Worm (Caenorhabditis elegans) whole organism, young adult: Measurements from ENCODE around the gene ymel-1.

Source experiments
- D2030.7 ChIP-seq: fragments of 200-800 bp; sonication (Bioruptor generic); IDR thresholded peaks from 2 replicates; pipeline ENCODE4 v1.3.6; 2022; ENCODE audit warnings: missing genetic modification reagents, missing genetic modification characterization, missing compliant biosample characterization
- F23B12.7 ChIP-seq: sonication (generic microtip); optimal IDR thresholded peaks from 2 replicates; lab custom pipeline; 2017; ENCODE audit warnings: missing genetic modification characterization, mild to moderate bottlenecking, missing compliant biosample characterization, antibody characterized with exemption, moderate library complexity; ENCODE audit not compliant: insufficient read depth
- F33H1.4 ChIP-seq: fragments of 200-800 bp; sonication (Bioruptor generic); IDR thresholded peaks from 2 replicates; pipeline ENCODE4 v1.3.6; 2022; ENCODE audit warnings: missing genetic modification reagents, missing genetic modification characterization, missing compliant biosample characterization
- F37B4.10 ChIP-seq: fragments of 200-800 bp; sonication (Bioruptor generic); IDR thresholded peaks from 2 replicates; pipeline ENCODE4 v1.3.6; 2022; ENCODE audit warnings: missing genetic modification characterization, missing compliant biosample characterization
- F52B5.7 ChIP-seq: sonication (generic microtip); optimal IDR thresholded peaks from 2 replicates; lab custom pipeline; 2016; ENCODE audit warnings: mild to moderate bottlenecking, missing genetic modification characterization, missing compliant biosample characterization
- F55B11.4 ChIP-seq: sonication (generic microtip); optimal IDR thresholded peaks from 2 replicates; lab custom pipeline; 2016; ENCODE audit warnings: missing compliant biosample characterization, missing genetic modification characterization, borderline replicate concordance; ENCODE audit not compliant: insufficient read depth
- Y56A3A.18 ChIP-seq: fragments of 200-800 bp; sonication (Bioruptor generic); IDR thresholded peaks from 2 replicates; pipeline ENCODE4 v1.3.6; 2022; ENCODE audit warnings: missing genetic modification reagents, missing genetic modification characterization, missing compliant biosample characterization
- ama-1 ChIP-seq, 3 experiments: fragments of 150-350 bp in 1 of 3; sonication (generic microtip) in 2 of 3; optimal IDR thresholded peaks; 2 replicates each; lab custom pipeline; 2014 to 2018; ENCODE audit warnings: missing biosample characterization in 2 of 3, missing genetic modification characterization in 2 of 3, missing genetic modification reagents in 2 of 3
- atf-7 ChIP-seq: sonication (generic microtip); optimal IDR thresholded peaks from 2 replicates; lab custom pipeline; 2017; ENCODE audit warnings: mild to moderate bottlenecking, missing genetic modification characterization, missing compliant biosample characterization
- athp-1 ChIP-seq: sonication (generic microtip); optimal IDR thresholded peaks from 2 replicates; lab custom pipeline; 2017; ENCODE audit warnings: mild to moderate bottlenecking, missing genetic modification characterization, missing compliant biosample characterization
- attf-3 ChIP-seq: fragments of 200-800 bp; sonication (Bioruptor generic); conservative IDR thresholded peaks from 2 replicates; pipeline ENCODE4 v1.3.6; 2022; ENCODE audit warnings: missing genetic modification reagents, missing genetic modification characterization, missing compliant biosample characterization
- attf-5 ChIP-seq: fragments of 200-800 bp; sonication (Bioruptor generic); optimal IDR thresholded peaks from 2 replicates; lab custom pipeline; 2018; ENCODE audit warnings: mild to moderate bottlenecking, missing genetic modification characterization, missing compliant biosample characterization
- cebp-1 ChIP-seq, 2 experiments: fragments of 200-800 bp in 1 of 2; sonication (Bioruptor generic) in 1 of 2; sonication (generic microtip) in 1 of 2; IDR thresholded peaks in 1 of 2; optimal IDR thresholded peaks in 1 of 2; 2 replicates each; pipeline versions ENCODE4 v1.3.6 to Lab custom; 2017 to 2022; ENCODE audit warnings: missing compliant biosample characterization in 2 of 2, missing genetic modification characterization in 2 of 2, mild to moderate bottlenecking in 1 of 2, missing genetic modification reagents in 1 of 2, moderate library complexity in 1 of 2
- ceh-40 ChIP-seq: fragments of 200-800 bp; sonication (Bioruptor generic); IDR thresholded peaks from 2 replicates; pipeline ENCODE4 v1.3.6; 2022; ENCODE audit warnings: missing genetic modification characterization, missing compliant biosample characterization
- ceh-58 ChIP-seq: fragments of 200-800 bp; sonication (Bioruptor generic); IDR thresholded peaks from 2 replicates; pipeline ENCODE4 v1.3.6; 2022; ENCODE audit warnings: missing genetic modification characterization, missing compliant biosample characterization
- chd-7 ChIP-seq: sonication (generic microtip); optimal IDR thresholded peaks from 2 replicates; lab custom pipeline; 2016; ENCODE audit warnings: mild to moderate bottlenecking, missing genetic modification characterization, moderate library complexity, missing compliant biosample characterization
- die-1 ChIP-seq: sonication (generic microtip); optimal IDR thresholded peaks from 2 replicates; lab custom pipeline; 2016; ENCODE audit warnings: missing genotype, mild to moderate bottlenecking, missing genetic modification characterization, missing compliant biosample characterization
- dox-1 ChIP-seq: fragments of 200-800 bp; sonication (Bioruptor generic); IDR thresholded peaks from 2 replicates; pipeline ENCODE4 v1.3.6; 2022; ENCODE audit warnings: missing genetic modification reagents, missing genetic modification characterization, missing compliant biosample characterization
- dpff-1 ChIP-seq: sonication (generic microtip); optimal IDR thresholded peaks from 2 replicates; lab custom pipeline; 2017; ENCODE audit warnings: mild to moderate bottlenecking, missing genetic modification characterization, missing compliant biosample characterization
- egrh-3 ChIP-seq: fragments of 200-800 bp; sonication (Bioruptor generic); IDR thresholded peaks from 2 replicates; pipeline ENCODE4 v1.3.6; 2022; ENCODE audit warnings: missing genetic modification reagents, missing genetic modification characterization, missing compliant biosample characterization
- ekl-4 ChIP-seq: fragments of 200-800 bp; sonication (Bioruptor generic); IDR thresholded peaks from 2 replicates; pipeline ENCODE4 v1.3.6; 2022; ENCODE audit warnings: missing genetic modification reagents, missing genetic modification characterization, missing compliant biosample characterization
- ets-4 ChIP-seq: fragments of 200-800 bp; sonication (Bioruptor generic); optimal IDR thresholded peaks from 2 replicates; lab custom pipeline; 2018; ENCODE audit warnings: mild to moderate bottlenecking, missing genetic modification characterization, missing compliant biosample characterization
- fkh-3 ChIP-seq: sonication (generic microtip); optimal IDR thresholded peaks from 2 replicates; lab custom pipeline; 2016; ENCODE audit warnings: mild to moderate bottlenecking, missing genetic modification characterization, missing compliant biosample characterization
- hmg-20 ChIP-seq: fragments of 200-800 bp; sonication (Bioruptor generic); IDR thresholded peaks from 2 replicates; pipeline ENCODE4 v1.3.6; 2022; ENCODE audit warnings: missing genetic modification reagents, missing genetic modification characterization, missing compliant biosample characterization
- hsf-1 ChIP-seq: fragments of 200-800 bp; sonication (Bioruptor generic); IDR thresholded peaks from 2 replicates; pipeline ENCODE4 v1.3.6; 2022; ENCODE audit warnings: missing genetic modification reagents, missing genetic modification characterization, missing compliant biosample characterization
- lin-40 ChIP-seq: sonication (generic microtip); optimal IDR thresholded peaks from 2 replicates; lab custom pipeline; 2016; ENCODE audit warnings: missing genetic modification characterization, mild to moderate bottlenecking, missing compliant biosample characterization, missing genotype, missing genetic modification reagents
- lsy-27 ChIP-seq: sonication (generic microtip); optimal IDR thresholded peaks from 2 replicates; lab custom pipeline; 2017; ENCODE audit warnings: missing genetic modification characterization, mild to moderate bottlenecking, missing compliant biosample characterization, antibody characterized with exemption, missing genotype, borderline replicate concordance; ENCODE audit not compliant: insufficient read depth
- madf-8 ChIP-seq: fragments of 200-800 bp; sonication (Bioruptor generic); conservative IDR thresholded peaks from 2 replicates; pipeline ENCODE4 v1.3.6; 2022; ENCODE audit warnings: missing genetic modification reagents, missing genetic modification characterization, missing compliant biosample characterization
- mcd-1 ChIP-seq: fragments of 200-800 bp; sonication (Bioruptor generic); IDR thresholded peaks from 2 replicates; pipeline ENCODE4 v1.3.6; 2022; ENCODE audit warnings: missing genetic modification reagents, missing genetic modification characterization, missing compliant biosample characterization
- mel-28 ChIP-seq: sonication (generic microtip); optimal IDR thresholded peaks from 2 replicates; lab custom pipeline; 2016; ENCODE audit warnings: borderline replicate concordance, mild to moderate bottlenecking, missing genetic modification characterization, missing compliant biosample characterization
- nhr-80 ChIP-seq: sonication (generic microtip); optimal IDR thresholded peaks from 2 replicates; lab custom pipeline; 2016; ENCODE audit warnings: missing genetic modification characterization, missing compliant biosample characterization
- pbrm-1 ChIP-seq: fragments of 200-800 bp; sonication (Bioruptor generic); IDR thresholded peaks from 2 replicates; pipeline ENCODE4 v1.3.6; 2022; ENCODE audit warnings: missing genetic modification reagents, missing genetic modification characterization, missing compliant biosample characterization
- rcor-1 ChIP-seq: fragments of 200-800 bp; sonication (Bioruptor generic); IDR thresholded peaks from 2 replicates; pipeline ENCODE4 v1.3.6; 2022; ENCODE audit warnings: missing genetic modification reagents, missing genetic modification characterization, missing compliant biosample characterization
- snpc-1.3 ChIP-seq: sonication (generic microtip); optimal IDR thresholded peaks from 2 replicates; lab custom pipeline; 2017; ENCODE audit warnings: missing genetic modification characterization, mild to moderate bottlenecking, missing compliant biosample characterization, antibody characterized with exemption, moderate library complexity, missing genotype, missing genetic modification reagents; ENCODE audit not compliant: insufficient read depth
- tbp1 ChIP-seq: fragments of 200-800 bp; sonication (Bioruptor generic); optimal IDR thresholded peaks from 2 replicates; lab custom pipeline; 2018; ENCODE audit warnings: mild to moderate bottlenecking, missing genetic modification characterization, missing compliant biosample characterization
- unc-62 ChIP-seq: fragments of 150-350 bp; optimal IDR thresholded peaks from 2 replicates; lab custom pipeline; 2014; ENCODE audit warnings: missing biosample characterization, missing genetic modification reagents, missing genetic modification characterization
- xnd-1 ChIP-seq: sonication (generic microtip); optimal IDR thresholded peaks from 2 replicates; lab custom pipeline; 2016; ENCODE audit warnings: missing genotype, missing genetic modification reagents, missing genetic modification characterization, missing compliant biosample characterization
- zfh-2 ChIP-seq: fragments of 200-800 bp; sonication (Bioruptor generic); conservative IDR thresholded peaks from 2 replicates; pipeline ENCODE4 v1.3.6; 2022; ENCODE audit warnings: missing genetic modification reagents, missing genetic modification characterization, missing compliant biosample characterization
- ztf-18 ChIP-seq: sonication (generic microtip); optimal IDR thresholded peaks from 2 replicates; lab custom pipeline; 2016; ENCODE audit warnings: missing genotype, mild to moderate bottlenecking, missing genetic modification characterization, missing compliant biosample characterization
- ztf-26 ChIP-seq: sonication (generic microtip); optimal IDR thresholded peaks from 2 replicates; lab custom pipeline; 2017; ENCODE audit warnings: missing genetic modification characterization, missing compliant biosample characterization

Gene ymel-1

ce11 chrIII:10461164-10461546 lies 45.2 kb downstream of the ymel-1 start, which contains the start of gene atx-2 (continued):
- TF ChIP-seq attf-3 (GFP tag; lab: Robert Waterston, UW) (peak; percentile 70), tbp1 (peak; percentile 72)
- TF ChIP-seq, all 124 proteins: peak for 97

DNA sequence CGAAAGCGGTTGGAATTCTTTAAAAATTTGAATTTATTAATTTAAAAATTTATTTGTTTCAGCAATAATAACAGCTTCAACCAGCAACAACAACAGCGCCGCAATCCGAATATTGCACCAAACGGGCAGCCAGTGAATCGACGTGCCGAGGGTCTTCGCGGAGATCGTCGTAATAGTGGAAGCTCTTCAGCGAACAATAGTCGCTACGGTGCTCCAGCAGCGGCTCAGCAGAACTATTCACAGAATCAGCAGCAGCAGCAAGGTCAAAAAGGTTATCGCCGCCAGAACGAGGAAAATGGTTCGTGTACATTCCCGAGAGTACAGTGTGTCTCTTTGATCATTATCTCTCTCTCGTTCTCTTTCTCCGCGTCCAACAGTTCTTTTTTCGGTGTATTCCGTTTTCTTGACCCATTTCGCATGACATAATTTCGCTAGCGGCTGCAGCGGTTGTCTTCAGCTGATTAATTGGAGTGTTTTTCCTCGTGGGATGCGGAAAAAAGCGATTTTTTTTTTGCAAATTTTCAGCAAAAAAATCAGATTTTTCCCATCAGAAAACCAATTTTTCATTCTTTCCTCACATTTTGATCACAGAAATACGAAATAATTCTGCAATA lies 47.1 kb downstream of the ymel-1 start:
- TF ChIP-seq zfh-2 (GFP tag; lab: Robert Waterston, UW) (peak; percentile 56; the same call in 1 of the 2 replicates), mcd-1 (no peak)

DNA sequence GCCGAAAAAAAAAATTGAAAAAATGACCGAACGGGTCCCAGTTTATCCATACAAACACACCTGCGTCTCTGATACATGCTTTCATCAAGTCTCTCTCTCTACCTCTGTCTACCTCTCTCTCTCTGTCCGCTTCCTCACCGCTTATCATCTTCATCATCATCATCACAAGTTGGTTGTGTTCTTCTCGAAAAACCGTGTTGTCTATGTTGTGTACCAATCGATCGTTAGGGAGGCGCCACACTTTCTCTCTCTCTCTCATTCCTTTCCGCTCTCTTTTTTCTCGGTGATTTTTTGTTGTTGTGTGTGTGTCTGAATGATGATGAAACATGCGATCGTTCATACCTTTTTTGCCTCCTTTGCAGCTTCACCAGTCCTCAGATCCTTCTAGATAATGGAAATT lies 47.7 kb downstream of the ymel-1 start:
- TF ChIP-seq ceh-58 (GFP tag; lab: Robert Waterston, UW) (no peak), nhr-80 (tag; lab: Kevin White, UChicago) (peak; percentile 45), cebp-1 (GFP tag; IDR thresholded peaks at IDR 0.05; lab: Robert Waterston, UW) (no peak; the same call in 1 of the 2 replicates), cebp-1 (tag; optimal IDR thresholded peaks at IDR 0.05; lab: Kevin White, UChicago) (peak; percentile 78), zfh-2 (GFP tag; lab: Robert Waterston, UW) (no peak), hsf-1 (GFP tag; lab: Robert Waterston, UW) (no peak), F55B11.4 (tag; lab: Kevin White, UChicago) (no peak), mel-28 (no peak), F37B4.10 (GFP tag; lab: Robert Waterston, UW) (no peak), atf-7 (tag; lab: Kevin White, UChicago) (no peak), attf-5 (GFP tag; lab: Kevin White, UChicago) (peak; percentile 83), die-1 (no peak), rcor-1 (GFP tag; lab: Robert Waterston, UW) (no peak), ama-1 (optimal IDR thresholded peaks at IDR 0.05; lab: Kevin White, UChicago) (no peak), ama-1 (GFP tag; optimal IDR thresholded peaks at IDR 0.05; lab: Kevin White, UChicago) (peak in 1 of 2 experiments; percentile 9), ets-4 (GFP tag; lab: Kevin White, UChicago) (no peak), mcd-1 (peak; percentile 24; the same call in 1 of the 2 replicates), Y56A3A.18 (GFP tag; lab: Robert Waterston, UW) (no peak), ekl-4 (GFP tag; lab: Robert Waterston, UW) (peak; percentile 18; the same call in 1 of the 2 replicates), ztf-26 (peak; percentile 28), lin-40 (tag; lab: Kevin White, UChicago) (peak; percentile 38), snpc-1.3 (no peak), unc-62 (GFP tag; lab: Kevin White, UChicago) (no peak), dpff-1 (tag; lab: Kevin White, UChicago) (no peak)

ce11 chrIII:10464455-10464854 lies 48.5 kb downstream of the ymel-1 start:
- TF ChIP-seq egrh-3: peak; percentile 61; the same call in 1 of the 2 replicates
- TF ChIP-seq chd-7 (tag; lab: Kevin White, UChicago): peak; percentile 22
- peak; percentile 92 for TF ChIP-seq zfh-2 (GFP tag; lab: Robert Waterston, UW)
- 0 out of 2 replicates have a peak, but pooled peaks have one; percentile 15 for TF ChIP-seq dox-1 (GFP tag; lab: Robert Waterston, UW)
- no peak for TF ChIP-seq F23B12.7 (tag; lab: Kevin White, UChicago)
- TF ChIP-seq hsf-1 (GFP tag; lab: Robert Waterston, UW): 0 out of 2 replicates have a peak, but pooled peaks have one; percentile 31

ce11 chrIII:10469574-10470055 lies 53.7 kb downstream of the ymel-1 start, which contains the start of gene D2045.5:
Gene D2045.5 (minus strand): TSS chrIII:10469624.
- TF ChIP-seq ceh-40 (GFP tag; lab: Robert Waterston, UW) (no peak), F33H1.4 (peak; percentile 77), pbrm-1 (GFP tag; lab: Robert Waterston, UW) (no peak), madf-8 (GFP tag; lab: Robert Waterston, UW) (peak; percentile 54), athp-1 (tag; lab: Kevin White, UChicago) (no peak), lsy-27 (tag; lab: Kevin White, UChicago) (no peak), xnd-1 (peak; percentile 70), hmg-20 (GFP tag; lab: Robert Waterston, UW) (no peak), ztf-18 (no peak), D2030.7 (GFP tag; lab: Robert Waterston, UW) (peak; percentile 40; the same call in 1 of the 2 replicates), F52B5.7 (tag; lab: Kevin White, UChicago) (no peak), fkh-3 (tag; lab: Kevin White, UChicago) (no peak)
